Worm (Caenorhabditis elegans) whole organism, L1 larva: ENCODE data around the gene idpp-8.

ENCODE experiments used
- C34B4.2 ChIP-seq: sonication (generic microtip); optimal IDR thresholded peaks from 2 replicates; lab custom pipeline; 2017; ENCODE audit warnings: mild to moderate bottlenecking, missing genetic modification characterization, missing compliant biosample characterization
- aha-1 ChIP-seq: fragments of 150-350 bp; optimal IDR thresholded peaks from 2 replicates; lab custom pipeline; 2014; ENCODE audit warnings: missing biosample characterization, missing genetic modification characterization
- alr-1 ChIP-seq: fragments of 200-800 bp; sonication (Bioruptor generic); optimal IDR thresholded peaks from 2 replicates; lab custom pipeline; 2018; ENCODE audit warnings: borderline replicate concordance, mild to moderate bottlenecking, missing genetic modification characterization, missing compliant biosample characterization
- ceh-63 ChIP-seq: fragments of 200-800 bp; sonication (Bioruptor generic); optimal IDR thresholded peaks from 2 replicates; lab custom pipeline; 2018; ENCODE audit warnings: mild to moderate bottlenecking, missing genetic modification characterization, missing compliant biosample characterization
- ceh-82 ChIP-seq, 3 experiments: fragments of 150-350 bp in 1 of 3; sonication (generic microtip) in 2 of 3; optimal IDR thresholded peaks; 2 replicates each; lab custom pipeline; 2014 to 2017; ENCODE audit warnings: missing biosample characterization in 3 of 3, missing genetic modification characterization in 3 of 3
- ceh-88 ChIP-seq: fragments of 200-800 bp; sonication (Bioruptor generic); IDR thresholded peaks from 2 replicates; pipeline ENCODE4 v1.3.6; 2022; ENCODE audit warnings: missing genetic modification characterization, missing compliant biosample characterization
- ceh-90 ChIP-seq: sonication (generic microtip); optimal IDR thresholded peaks from 2 replicates; lab custom pipeline; 2016; ENCODE audit warnings: missing genetic modification characterization, missing compliant biosample characterization
- ces-1 ChIP-seq: fragments of 150-350 bp; optimal IDR thresholded peaks from 2 replicates; lab custom pipeline; 2014; ENCODE audit warnings: missing biosample characterization, missing genetic modification reagents, missing genetic modification characterization
- dsc-1 ChIP-seq: sonication (generic microtip); optimal IDR thresholded peaks from 2 replicates; lab custom pipeline; 2016; ENCODE audit warnings: mild to moderate bottlenecking, missing genetic modification characterization, missing compliant biosample characterization
- efl-3 ChIP-seq: fragments of 200-800 bp; sonication (Bioruptor generic); optimal IDR thresholded peaks from 2 replicates; lab custom pipeline; 2018; ENCODE audit warnings: mild to moderate bottlenecking, missing genetic modification characterization, missing compliant biosample characterization
- egl-13 ChIP-seq: sonication (generic microtip); optimal IDR thresholded peaks from 2 replicates; lab custom pipeline; 2016; ENCODE audit warnings: missing genotype, missing genetic modification reagents, missing genetic modification characterization, missing compliant biosample characterization
- elt-3 ChIP-seq, 6 experiments: fragments of 150-350 bp in 1 of 6; sonication (generic microtip); optimal IDR thresholded peaks; 2 replicates each; lab custom pipeline; 2017 to 2018; ENCODE audit warnings: missing biosample characterization in 6 of 6, missing genetic modification characterization in 6 of 6, inconsistent platforms in 1 of 6
- ets-5 ChIP-seq: fragments of 200-800 bp; sonication (Bioruptor generic); IDR thresholded peaks from 2 replicates; pipeline ENCODE4 v1.3.6; 2022; ENCODE audit warnings: missing genetic modification characterization, missing compliant biosample characterization
- fkh-10 ChIP-seq: sonication (generic microtip); optimal IDR thresholded peaks from 2 replicates; lab custom pipeline; 2017; ENCODE audit warnings: missing biosample characterization, missing genetic modification reagents, missing genetic modification characterization
- fos-1 ChIP-seq: fragments of 150-350 bp; optimal IDR thresholded peaks from 2 replicates; lab custom pipeline; 2014; ENCODE audit warnings: missing biosample characterization, missing genetic modification characterization
- hlh-17 ChIP-seq: fragments of 200-800 bp; sonication (Bioruptor generic); optimal IDR thresholded peaks from 2 replicates; lab custom pipeline; 2018; ENCODE audit warnings: missing genetic modification characterization, mild to moderate bottlenecking, missing compliant biosample characterization, moderate library complexity, borderline replicate concordance
- hlh-4 ChIP-seq: sonication (generic microtip); optimal IDR thresholded peaks from 2 replicates; lab custom pipeline; 2016; ENCODE audit warnings: mild to moderate bottlenecking, missing genetic modification characterization, missing compliant biosample characterization
- hpl-2 ChIP-seq: fragments of 150-350 bp; optimal IDR thresholded peaks from 2 replicates; lab custom pipeline; 2014; ENCODE audit warnings: missing biosample characterization, missing genetic modification reagents, missing genetic modification characterization
- irx-1 ChIP-seq: sonication (generic microtip); optimal IDR thresholded peaks from 2 replicates; lab custom pipeline; 2016; ENCODE audit warnings: missing genetic modification characterization, missing compliant biosample characterization
- isw-1 ChIP-seq: fragments of 200-800 bp; sonication (Bioruptor generic); IDR thresholded peaks from 2 replicates; pipeline ENCODE4 v1.3.6; 2022; ENCODE audit warnings: missing genetic modification characterization, missing compliant biosample characterization
- lin-35 ChIP-seq, 2 experiments: fragments of 150-350 bp; optimal IDR thresholded peaks; 2 replicates each; lab custom pipeline; 2014; ENCODE audit warnings: missing biosample characterization in 2 of 2, missing genetic modification characterization in 2 of 2, missing genetic modification reagents in 2 of 2
- lin-39 ChIP-seq: fragments of 150-350 bp; optimal IDR thresholded peaks from 2 replicates; lab custom pipeline; 2014; ENCODE audit warnings: missing biosample characterization, missing genetic modification reagents, missing genetic modification characterization
- lir-3 ChIP-seq: sonication (generic microtip); optimal IDR thresholded peaks from 2 replicates; lab custom pipeline; 2016; ENCODE audit warnings: mild to moderate bottlenecking, missing genetic modification characterization, moderate library complexity, missing compliant biosample characterization; ENCODE audit not compliant: poor library complexity
- mdl-1 ChIP-seq, 2 experiments: fragments of 150-350 bp; optimal IDR thresholded peaks; 2 replicates each; lab custom pipeline; 2014 to 2017; ENCODE audit warnings: missing biosample characterization in 2 of 2, missing genetic modification characterization in 2 of 2, inconsistent platforms in 1 of 2
- mep-1 ChIP-seq: fragments of 150-350 bp; optimal IDR thresholded peaks from 2 replicates; lab custom pipeline; 2014; ENCODE audit warnings: missing biosample characterization, missing genetic modification characterization
- nhr-11 ChIP-seq: fragments of 150-350 bp; optimal IDR thresholded peaks from 2 replicates; lab custom pipeline; 2014; ENCODE audit warnings: missing biosample characterization, missing genetic modification characterization
- nhr-12 ChIP-seq: sonication (generic microtip); optimal IDR thresholded peaks from 2 replicates; lab custom pipeline; 2017; ENCODE audit warnings: missing biosample characterization, missing genetic modification characterization
- nhr-19 ChIP-seq: fragments of 200-800 bp; sonication (Bioruptor generic); conservative IDR thresholded peaks from 2 replicates; pipeline ENCODE4 v1.3.6; 2022; ENCODE audit warnings: missing genetic modification characterization, missing compliant biosample characterization
- nhr-20 ChIP-seq: sonication (generic microtip); optimal IDR thresholded peaks from 2 replicates; lab custom pipeline; 2016; ENCODE audit warnings: mild to moderate bottlenecking, missing genetic modification characterization, missing compliant biosample characterization
- nhr-237 ChIP-seq: fragments of 150-350 bp; optimal IDR thresholded peaks from 2 replicates; lab custom pipeline; 2014; ENCODE audit warnings: missing biosample characterization, missing genetic modification characterization
- nhr-28 ChIP-seq: fragments of 150-350 bp; optimal IDR thresholded peaks from 2 replicates; lab custom pipeline; 2014; ENCODE audit warnings: missing biosample characterization, missing genetic modification characterization
- nhr-76 ChIP-seq: sonication (generic microtip); optimal IDR thresholded peaks from 2 replicates; lab custom pipeline; 2017; ENCODE audit warnings: missing biosample characterization, missing genetic modification characterization
- nhr-77 ChIP-seq: fragments of 150-350 bp; optimal IDR thresholded peaks from 2 replicates; lab custom pipeline; 2014; ENCODE audit warnings: missing biosample characterization, missing genetic modification characterization
- nhr-90 ChIP-seq: sonication (generic microtip); optimal IDR thresholded peaks from 2 replicates; lab custom pipeline; 2016; ENCODE audit warnings: mild to moderate bottlenecking, missing genetic modification characterization, missing compliant biosample characterization; ENCODE audit not compliant: poor library complexity
- pax-3 ChIP-seq: fragments of 200-800 bp; sonication (Bioruptor generic); optimal IDR thresholded peaks from 2 replicates; lab custom pipeline; 2018; ENCODE audit warnings: mild to moderate bottlenecking, missing genetic modification characterization, moderate library complexity, missing compliant biosample characterization
- pqm-1 ChIP-seq: sonication (generic microtip); optimal IDR thresholded peaks from 3 replicates; lab custom pipeline; 2017; ENCODE audit warnings: missing biosample characterization, missing genetic modification characterization
- rnt-1 ChIP-seq: sonication (generic microtip); optimal IDR thresholded peaks from 2 replicates; lab custom pipeline; 2016; ENCODE audit warnings: mild to moderate bottlenecking, missing genetic modification characterization, moderate library complexity, missing compliant biosample characterization
- skn-1 ChIP-seq: fragments of 150-350 bp; optimal IDR thresholded peaks from 2 replicates; lab custom pipeline; 2014; ENCODE audit warnings: missing biosample characterization, missing genetic modification characterization
- snpc-4 ChIP-seq: fragments of 150-350 bp; optimal IDR thresholded peaks from 2 replicates; lab custom pipeline; 2014; ENCODE audit warnings: missing biosample characterization, missing genetic modification characterization
- snu-23 ChIP-seq: sonication (generic microtip); optimal IDR thresholded peaks from 2 replicates; lab custom pipeline; 2016; ENCODE audit warnings: missing genetic modification characterization, missing compliant biosample characterization
- sptf-1 ChIP-seq: fragments of 150-350 bp; optimal IDR thresholded peaks from 2 replicates; lab custom pipeline; 2014; ENCODE audit warnings: missing biosample characterization, missing genetic modification characterization
- swsn-7 ChIP-seq: sonication (generic microtip); optimal IDR thresholded peaks from 2 replicates; lab custom pipeline; 2016; ENCODE audit warnings: missing genetic modification characterization, missing compliant biosample characterization
- tlp-1 ChIP-seq: fragments of 150-350 bp; optimal IDR thresholded peaks from 2 replicates; lab custom pipeline; 2014; ENCODE audit warnings: missing biosample characterization, missing genetic modification characterization
- unc-30 ChIP-seq: sonication (generic microtip); optimal IDR thresholded peaks from 2 replicates; lab custom pipeline; 2017; ENCODE audit warnings: missing biosample characterization, missing genetic modification characterization
- unc-62 ChIP-seq: fragments of 150-350 bp; optimal IDR thresholded peaks from 2 replicates; lab custom pipeline; 2014; ENCODE audit warnings: missing biosample characterization, missing genetic modification reagents, missing genetic modification characterization
- unc-98 ChIP-seq: fragments of 200-800 bp; sonication (Bioruptor generic); IDR thresholded peaks from 2 replicates; pipeline ENCODE4 v1.3.6; 2022; ENCODE audit warnings: missing genetic modification characterization, missing compliant biosample characterization
- vab-15 ChIP-seq: sonication (generic microtip); optimal IDR thresholded peaks from 2 replicates; lab custom pipeline; 2017; ENCODE audit warnings: missing genotype, mild to moderate bottlenecking, missing genetic modification characterization, missing compliant biosample characterization
- ztf-4 ChIP-seq: fragments of 150-350 bp; optimal IDR thresholded peaks from 2 replicates; lab custom pipeline; 2014; ENCODE audit warnings: missing biosample characterization, missing genetic modification characterization

idpp-8 gene

DNA sequence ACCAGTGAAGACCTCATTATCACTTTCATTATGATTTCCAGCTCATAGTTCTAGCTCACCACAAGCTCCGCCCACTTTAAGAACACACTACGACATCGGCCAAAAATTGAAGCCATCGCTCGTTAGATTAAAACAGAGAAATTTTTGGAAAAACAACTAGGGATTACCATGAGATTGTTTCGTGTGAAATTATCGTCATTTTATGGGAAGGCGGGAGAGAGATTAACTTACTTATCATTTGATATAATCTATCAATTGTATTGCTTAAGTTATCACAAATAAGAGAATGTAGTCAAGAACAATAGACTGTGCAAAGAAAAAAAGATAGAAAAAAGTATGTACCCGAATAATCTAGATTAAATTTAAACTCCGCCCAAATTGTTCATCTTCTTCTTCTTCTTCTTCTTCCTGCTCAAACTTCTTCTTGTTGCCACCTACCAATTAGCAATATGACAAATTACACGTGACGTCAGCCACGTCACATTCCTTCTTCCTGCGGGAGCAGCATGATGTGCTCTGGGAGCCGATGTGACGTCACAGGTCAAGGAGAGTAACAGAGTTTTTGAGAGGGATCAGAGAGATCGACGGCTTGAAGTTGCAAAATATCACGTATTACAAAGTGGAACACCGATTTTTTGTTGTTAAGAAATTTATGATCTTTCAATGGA lies 15.1 kb upstream of the idpp-8 start, which contains the start of gene nep-26 (continued):
- no peak for TF ChIP-seq isw-1
- TF ChIP-seq ceh-82 (tag; optimal IDR thresholded peaks at IDR 0.05; lab: Kevin White, UChicago): no peak
- TF ChIP-seq efl-3: no peak
- TF ChIP-seq nhr-19: peak; percentile 78
- TF ChIP-seq hpl-2: no peak
- peak; percentile 77 for TF ChIP-seq ztf-4 (tag; lab: Kevin White, UChicago)
- TF ChIP-seq mep-1 (tag; lab: Kevin White, UChicago): no peak
- TF ChIP-seq egl-13: no peak
- peak; percentile 80 for TF ChIP-seq lin-39 (tag; lab: Kevin White, UChicago)
- TF ChIP-seq aha-1 (tag; lab: Kevin White, UChicago): no peak
- no peak for TF ChIP-seq alr-1 (tag; lab: Kevin White, UChicago)
- TF ChIP-seq lin-35 (GFP tag; optimal IDR thresholded peaks at IDR 0.05; lab: Kevin White, UChicago): peak in 1 of 2 experiments; percentile 9
- TF ChIP-seq swsn-7 (tag; lab: Kevin White, UChicago): peak; percentile 37
- no peak for TF ChIP-seq fkh-10 (GFP tag; lab: Kevin White, UChicago)
- peak in 1 of 2 experiments; percentile 63 for TF ChIP-seq mdl-1 (tag; optimal IDR thresholded peaks at IDR 0.05; lab: Kevin White, UChicago)
- TF ChIP-seq unc-98: no peak
- no peak for TF ChIP-seq C34B4.2 (tag; lab: Kevin White, UChicago)
- no peak for TF ChIP-seq unc-62 (GFP tag; lab: Kevin White, UChicago)
- no peak for TF ChIP-seq nhr-77
- no peak for TF ChIP-seq pax-3 (tag; lab: Kevin White, UChicago)
- TF ChIP-seq snpc-4 (tag; lab: Kevin White, UChicago): no peak
- peak; percentile 51 for TF ChIP-seq snu-23 (GFP tag; lab: Kevin White, UChicago)
- TF ChIP-seq nhr-12 (tag; lab: Kevin White, UChicago): no peak
- no peak for TF ChIP-seq ceh-63 (GFP tag; lab: Kevin White, UChicago)
- TF ChIP-seq nhr-237: no peak
- no peak for TF ChIP-seq nhr-90
- TF ChIP-seq hlh-4: no peak
- TF ChIP-seq dsc-1 (tag; lab: Kevin White, UChicago): peak; percentile 71
- no peak for TF ChIP-seq nhr-76
- TF ChIP-seq pqm-1 (tag; lab: Kevin White, UChicago): no peak
- TF ChIP-seq lir-3: peak; percentile 41
- no peak for TF ChIP-seq skn-1 (tag; lab: Kevin White, UChicago)
- no peak for TF ChIP-seq nhr-28 (tag; lab: Kevin White, UChicago)
- no peak for TF ChIP-seq ceh-88 (GFP tag; lab: Robert Waterston, UW)
- no peak for TF ChIP-seq ceh-90
- TF ChIP-seq nhr-11 (tag; lab: Kevin White, UChicago): peak; percentile 6
- TF ChIP-seq ets-5 (GFP tag; lab: Robert Waterston, UW): no peak
- TF ChIP-seq tlp-1 (tag; lab: Kevin White, UChicago): no peak
- TF ChIP-seq ces-1 (GFP tag; lab: Kevin White, UChicago): no peak
- no peak for TF ChIP-seq vab-15 (tag; lab: Kevin White, UChicago)
- no peak for TF ChIP-seq sptf-1 (tag; lab: Kevin White, UChicago)
- TF ChIP-seq unc-30 (tag; lab: Kevin White, UChicago): no peak
- peak; percentile 85 for TF ChIP-seq rnt-1 (tag; lab: Kevin White, UChicago)
- TF ChIP-seq irx-1 (tag; lab: Kevin White, UChicago): no peak
- no peak for TF ChIP-seq elt-3 (tag; optimal IDR thresholded peaks at IDR 0.05; lab: Kevin White, UChicago)
- TF ChIP-seq nhr-20 (tag; lab: Kevin White, UChicago): peak; percentile 66
- no peak for TF ChIP-seq fos-1
- no peak for TF ChIP-seq hlh-17
